Fruit fly (Drosophila melanogaster) S2 (cell line): ENCODE results near the gene CG2113.

Source experiments
- CG8478 ChIP-seq: fragments of >200 bp; optimal IDR thresholded peaks from 2 replicates; lab custom pipeline; 2018
- CTCF ChIP-seq, 2 experiments: fragments of >200 bp; optimal IDR thresholded peaks; 2 replicates each; lab custom pipeline; 2018

dm6 chr3L:2987749-2988148 is 7.2 kb upstream of the CG2113 start:
- TF ChIP-seq CTCF (optimal IDR thresholded peaks at IDR 0.05; lab: Kevin White, UChicago): no peak
- no peak for TF ChIP-seq CG8478 (lab: Kevin White, UChicago)
